Worm (Caenorhabditis elegans) whole organism, L3 larva: ENCODE data around the gene srw-63.

Experiments
- R02D3.7 ChIP-seq: fragments of 150-350 bp; optimal IDR thresholded peaks from 2 replicates; lab custom pipeline; 2014; ENCODE audit warnings: missing biosample characterization, missing genetic modification characterization
- ZK546.5 ChIP-seq: sonication (generic microtip); optimal IDR thresholded peaks from 2 replicates; lab custom pipeline; 2017; ENCODE audit warnings: missing biosample characterization, missing genetic modification characterization
- aly-2 ChIP-seq: fragments of 150-350 bp; optimal IDR thresholded peaks from 2 replicates; lab custom pipeline; 2014; ENCODE audit warnings: missing biosample characterization, missing genetic modification characterization
- ama-1 ChIP-seq: fragments of 150-350 bp; optimal IDR thresholded peaks from 2 replicates; lab custom pipeline; 2018
- ceh-16 ChIP-seq: sonication (generic microtip); optimal IDR thresholded peaks from 2 replicates; lab custom pipeline; 2017; ENCODE audit warnings: missing biosample characterization, missing genetic modification characterization
- ceh-28 ChIP-seq: fragments of 150-350 bp; optimal IDR thresholded peaks from 2 replicates; lab custom pipeline; 2014; ENCODE audit warnings: missing biosample characterization, missing genetic modification reagents, missing genetic modification characterization
- ceh-82 ChIP-seq: fragments of 150-350 bp; optimal IDR thresholded peaks from 2 replicates; lab custom pipeline; 2014; ENCODE audit warnings: missing biosample characterization, missing genetic modification characterization
- ceh-9 ChIP-seq: sonication (generic microtip); optimal IDR thresholded peaks from 2 replicates; lab custom pipeline; 2018; ENCODE audit warnings: missing biosample characterization, missing genetic modification characterization
- daf-12 ChIP-seq: fragments of 150-350 bp; optimal IDR thresholded peaks from 2 replicates; lab custom pipeline; 2014; ENCODE audit warnings: missing biosample characterization, missing genetic modification reagents, missing genetic modification characterization
- egl-27 ChIP-seq: sonication (generic microtip); optimal IDR thresholded peaks from 4 replicates; lab custom pipeline; 2017; ENCODE audit warnings: missing biosample characterization, missing genetic modification reagents, missing genetic modification characterization
- egl-5 ChIP-seq: fragments of 150-350 bp; optimal IDR thresholded peaks from 2 replicates; lab custom pipeline; 2017; ENCODE audit warnings: missing biosample characterization, missing genetic modification reagents, missing genetic modification characterization, inconsistent platforms
- elt-1 ChIP-seq: fragments of 150-350 bp; optimal IDR thresholded peaks from 2 replicates; lab custom pipeline; 2014; ENCODE audit warnings: missing biosample characterization, missing genetic modification characterization
- elt-2 ChIP-seq: sonication (generic microtip); optimal IDR thresholded peaks from 2 replicates; lab custom pipeline; 2016; ENCODE audit warnings: missing genetic modification reagents, mild to moderate bottlenecking, missing genetic modification characterization, missing compliant biosample characterization
- elt-3 ChIP-seq, 3 experiments: fragments of 150-350 bp in 1 of 3; sonication (generic microtip) in 2 of 3; optimal IDR thresholded peaks; 2 replicates in 2 of 3; 4 replicates in 1 of 3; lab custom pipeline; 2014 to 2017; ENCODE audit warnings: missing biosample characterization in 3 of 3, missing genetic modification characterization in 3 of 3
- eor-1 ChIP-seq, 2 experiments: fragments of 150-350 bp; optimal IDR thresholded peaks; 2 replicates each; lab custom pipeline; 2014 to 2018; ENCODE audit warnings: missing biosample characterization in 2 of 2, missing genetic modification characterization in 2 of 2
- fkh-10 ChIP-seq: sonication (generic microtip); optimal IDR thresholded peaks from 2 replicates; lab custom pipeline; 2017; ENCODE audit warnings: missing biosample characterization, missing genetic modification reagents, missing genetic modification characterization
- fkh-2 ChIP-seq: fragments of 150-350 bp; optimal IDR thresholded peaks from 2 replicates; lab custom pipeline; 2014; ENCODE audit warnings: missing biosample characterization, missing genetic modification reagents, missing genetic modification characterization
- fos-1 ChIP-seq: fragments of 150-350 bp; optimal IDR thresholded peaks from 2 replicates; lab custom pipeline; 2014; ENCODE audit warnings: missing biosample characterization, missing genetic modification characterization
- hmg-11 ChIP-seq: sonication (generic microtip); optimal IDR thresholded peaks from 2 replicates; lab custom pipeline; 2016; ENCODE audit warnings: missing genetic modification characterization, missing compliant biosample characterization
- jun-1 ChIP-seq: fragments of 150-350 bp; optimal IDR thresholded peaks from 2 replicates; lab custom pipeline; 2014; ENCODE audit warnings: missing biosample characterization, missing genetic modification reagents, missing genetic modification characterization
- lin-15B ChIP-seq: fragments of 150-350 bp; optimal IDR thresholded peaks from 2 replicates; lab custom pipeline; 2014; ENCODE audit warnings: missing biosample characterization, missing genetic modification characterization
- lin-39 ChIP-seq: fragments of 150-350 bp; optimal IDR thresholded peaks from 2 replicates; lab custom pipeline; 2018; ENCODE audit warnings: missing biosample characterization, missing genetic modification reagents, missing genetic modification characterization
- lsy-12 ChIP-seq: sonication (generic microtip); optimal IDR thresholded peaks from 2 replicates; lab custom pipeline; 2016; ENCODE audit warnings: mild to moderate bottlenecking, missing genetic modification characterization, missing compliant biosample characterization
- mdl-1 ChIP-seq: fragments of 150-350 bp; optimal IDR thresholded peaks from 2 replicates; lab custom pipeline; 2014; ENCODE audit warnings: missing biosample characterization, missing genetic modification characterization
- mml-1 ChIP-seq: fragments of 150-350 bp; sonication (generic microtip); optimal IDR thresholded peaks from 3 replicates; lab custom pipeline; 2014; ENCODE audit warnings: missing biosample characterization, missing genetic modification characterization
- nfya-1 ChIP-seq: sonication (generic microtip); optimal IDR thresholded peaks from 2 replicates; lab custom pipeline; 2017; ENCODE audit warnings: missing genetic modification characterization, mild to moderate bottlenecking, missing compliant biosample characterization, antibody characterized with exemption, moderate library complexity; ENCODE audit not compliant: insufficient read depth
- nhr-11 ChIP-seq: fragments of 150-350 bp; optimal IDR thresholded peaks from 2 replicates; lab custom pipeline; 2014; ENCODE audit warnings: missing biosample characterization, missing genetic modification characterization
- nhr-12 ChIP-seq: fragments of 150-350 bp; optimal IDR thresholded peaks from 2 replicates; lab custom pipeline; 2014; ENCODE audit warnings: missing biosample characterization, missing genetic modification characterization
- nhr-23 ChIP-seq: fragments of 150-350 bp; optimal IDR thresholded peaks from 2 replicates; lab custom pipeline; 2014; ENCODE audit warnings: missing biosample characterization, missing genetic modification reagents, missing genetic modification characterization
- nhr-237 ChIP-seq: fragments of 150-350 bp; optimal IDR thresholded peaks from 2 replicates; lab custom pipeline; 2014; ENCODE audit warnings: missing biosample characterization, missing genetic modification characterization
- nhr-25 ChIP-seq: sonication (generic microtip); optimal IDR thresholded peaks from 2 replicates; lab custom pipeline; 2017; ENCODE audit warnings: missing biosample characterization, missing genetic modification characterization
- nhr-43 ChIP-seq: sonication (generic microtip); optimal IDR thresholded peaks from 2 replicates; lab custom pipeline; 2016; ENCODE audit warnings: mild to moderate bottlenecking, missing genetic modification characterization, missing compliant biosample characterization; ENCODE audit not compliant: poor library complexity, severe bottlenecking
- nhr-67 ChIP-seq: fragments of 150-350 bp; optimal IDR thresholded peaks from 2 replicates; lab custom pipeline; 2014; ENCODE audit warnings: missing biosample characterization, missing genetic modification characterization
- nhr-76 ChIP-seq: fragments of 150-350 bp; sonication (generic microtip); optimal IDR thresholded peaks from 5 replicates; lab custom pipeline; 2014; ENCODE audit warnings: missing biosample characterization, missing genetic modification characterization
- nhr-77 ChIP-seq: fragments of 150-350 bp; optimal IDR thresholded peaks from 2 replicates; lab custom pipeline; 2014; ENCODE audit warnings: missing biosample characterization, missing genetic modification characterization
- pqm-1 ChIP-seq: fragments of 150-350 bp; optimal IDR thresholded peaks from 2 replicates; lab custom pipeline; 2017; ENCODE audit warnings: missing biosample characterization, missing genetic modification characterization, inconsistent platforms
- sea-2 ChIP-seq: fragments of 150-350 bp; sonication (generic microtip); optimal IDR thresholded peaks from 4 replicates; lab custom pipeline; 2014; ENCODE audit warnings: missing biosample characterization, missing genetic modification reagents, missing genetic modification characterization
- skn-1 ChIP-seq: fragments of 150-350 bp; optimal IDR thresholded peaks from 2 replicates; lab custom pipeline; 2014; ENCODE audit warnings: missing biosample characterization, missing genetic modification characterization
- snpc-4 ChIP-seq: fragments of 150-350 bp; optimal IDR thresholded peaks from 2 replicates; lab custom pipeline; 2014; ENCODE audit warnings: missing biosample characterization, missing genetic modification characterization
- tbx-2 ChIP-seq: sonication (generic microtip); optimal IDR thresholded peaks from 2 replicates; lab custom pipeline; 2016; ENCODE audit warnings: mild to moderate bottlenecking, missing genetic modification characterization, missing compliant biosample characterization
- unc-39 ChIP-seq: sonication (generic microtip); optimal IDR thresholded peaks from 4 replicates; lab custom pipeline; 2017; ENCODE audit warnings: missing biosample characterization, missing genetic modification characterization
- unc-62 ChIP-seq: fragments of 150-350 bp; sonication (generic microtip); optimal IDR thresholded peaks from 4 replicates; lab custom pipeline; 2014; ENCODE audit warnings: missing biosample characterization, missing genetic modification reagents, missing genetic modification characterization
- zag-1 ChIP-seq: fragments of 150-350 bp; optimal IDR thresholded peaks from 2 replicates; lab custom pipeline; 2014; ENCODE audit warnings: missing biosample characterization, missing genetic modification characterization
- ztf-11 ChIP-seq: fragments of 150-350 bp; optimal IDR thresholded peaks from 2 replicates; lab custom pipeline; 2014; ENCODE audit warnings: missing biosample characterization, missing genetic modification characterization
- ztf-4 ChIP-seq: fragments of 150-350 bp; optimal IDR thresholded peaks from 2 replicates; lab custom pipeline; 2014; ENCODE audit warnings: missing biosample characterization, missing genetic modification characterization

Gene srw-63

DNA sequence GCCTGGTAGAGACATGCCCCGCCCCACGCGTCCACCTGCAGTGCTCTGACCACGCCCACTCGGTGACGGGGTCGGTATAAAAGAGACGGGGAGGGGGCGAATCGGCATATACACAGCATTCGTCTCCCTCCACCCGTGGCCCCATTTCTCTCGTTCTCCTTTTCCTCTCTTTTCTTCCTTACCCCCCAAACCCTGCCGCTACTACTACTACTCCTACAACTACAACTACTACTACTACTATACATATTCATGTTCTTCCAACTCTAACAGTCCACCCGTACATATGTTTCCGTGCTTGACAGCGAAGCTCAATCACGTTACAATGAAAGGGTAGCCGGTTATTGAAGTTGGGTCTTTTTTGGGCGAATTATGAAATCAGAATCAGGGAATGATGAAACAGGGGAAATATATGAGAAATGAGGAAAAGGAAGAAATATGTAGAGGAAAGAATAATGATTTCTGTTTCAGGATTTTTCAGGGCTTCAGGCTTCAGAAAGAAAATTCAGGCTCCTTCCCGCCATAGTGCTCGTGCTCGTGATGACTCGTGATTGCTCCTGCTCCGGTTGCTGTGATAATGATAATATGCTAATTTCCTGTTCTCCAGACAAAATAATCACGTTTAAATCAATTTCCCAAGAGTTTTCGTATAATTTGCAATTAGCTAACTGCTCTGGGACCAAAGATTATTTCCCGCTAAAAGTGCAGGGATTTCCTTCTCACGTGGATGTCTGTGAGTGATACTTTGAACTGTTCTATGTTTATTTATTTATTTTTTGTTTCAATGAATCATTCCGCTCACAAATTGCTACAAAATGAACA lies 18.2 kb upstream of the srw-63 start (continued):
- TF ChIP-seq ceh-82 (peak; percentile 79), nhr-12 (tag; lab: Kevin White, UChicago) (no peak), jun-1 (tag; lab: Kevin White, UChicago) (no peak), fkh-10 (GFP tag; lab: Kevin White, UChicago) (peak; percentile 57), mdl-1 (peak; percentile 77)

DNA sequence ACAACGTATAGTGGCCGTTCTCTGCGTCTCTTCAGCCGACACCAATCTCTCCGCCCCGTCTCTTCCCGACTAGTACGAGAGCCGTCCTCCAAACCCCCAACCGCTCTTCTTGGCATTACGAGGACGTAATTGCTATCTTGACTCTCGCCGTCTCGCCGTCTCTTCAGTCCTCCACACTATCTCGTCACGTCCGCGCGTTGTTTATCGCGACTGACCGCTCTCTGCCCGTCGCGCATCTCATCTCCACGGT lies 17.7 kb upstream of the srw-63 start:
- TF ChIP-seq sea-2 (peak; percentile 13), tbx-2 (tag; lab: Kevin White, UChicago) (no peak), hmg-11 (tag; lab: Kevin White, UChicago) (peak; percentile 78), elt-2 (tag; lab: Kevin White, UChicago) (peak; percentile 71), snpc-4 (tag; lab: Kevin White, UChicago) (peak; percentile 61), nhr-25 (tag; lab: Kevin White, UChicago) (peak; percentile 38), fkh-2 (peak; percentile 83), ztf-4 (tag; lab: Kevin White, UChicago) (no peak), skn-1 (no peak)
- TF ChIP-seq, all 47 proteins: peak for 6

- TF ChIP-seq nhr-23 (tag; lab: Kevin White, UChicago) (peak; percentile 71), sea-2 (no peak), nhr-43 (tag; lab: Kevin White, UChicago) (peak; percentile 88), zag-1 (peak; percentile 28), ztf-11 (no peak), ceh-9 (peak; percentile 58), nhr-12 (tag; lab: Kevin White, UChicago) (no peak), mml-1 (tag; lab: Kevin White, UChicago) (no peak), nhr-237 (tag; lab: Kevin White, UChicago) (no peak), nfya-1 (peak; percentile 74), skn-1 (peak; percentile 74), elt-1 (tag; lab: Kevin White, UChicago) (peak; percentile 67), jun-1 (tag; lab: Kevin White, UChicago) (peak; percentile 87), ceh-16 (tag; lab: Kevin White, UChicago) (peak; percentile 36), pqm-1 (tag; lab: Kevin White, UChicago) (peak; percentile 32), lsy-12 (tag; lab: Kevin White, UChicago) (peak; percentile 58), egl-27 (no peak), aly-2 (tag; lab: Kevin White, UChicago) (no peak), ceh-82 (peak; percentile 11), fkh-2 (peak; percentile 45), nhr-25 (tag; lab: Kevin White, UChicago) (peak; percentile 62), nhr-76 (tag; lab: Kevin White, UChicago) (no peak), snpc-4 (tag; lab: Kevin White, UChicago) (peak; percentile 48), fos-1 (tag; lab: Kevin White, UChicago) (peak; percentile 29), fkh-10 (GFP tag; lab: Kevin White, UChicago) (peak; percentile 43), egl-5 (tag; lab: Kevin White, UChicago) (peak; percentile 17), nhr-77 (no peak), unc-39 (tag; lab: Kevin White, UChicago) (peak; percentile 2), mdl-1 (peak; percentile 62), elt-3 (tag; optimal IDR thresholded peaks at IDR 0.05; lab: Kevin White, UChicago) (no peak), ZK546.5 (peak; percentile 22), daf-12 (peak; percentile 63), ama-1 (lab: Kevin White, UChicago) (no peak), tbx-2 (tag; lab: Kevin White, UChicago) (peak; percentile 86), lin-39 (peak; percentile 72), eor-1 (tag; optimal IDR thresholded peaks at IDR 0.05; lab: Kevin White, UChicago) (peak in 1 of 2 experiments; percentile 70), ceh-28 (tag; lab: Kevin White, UChicago) (peak; percentile 35), elt-2 (tag; lab: Kevin White, UChicago) (no peak), R02D3.7 (peak; percentile 49), hmg-11 (tag; lab: Kevin White, UChicago) (peak; percentile 43), nhr-67 (tag; lab: Kevin White, UChicago) (no peak), nhr-11 (peak; percentile 60), lin-15B (peak; percentile 88), ztf-4 (tag; lab: Kevin White, UChicago) (peak; percentile 22), unc-62 (GFP tag; lab: Kevin White, UChicago) (peak; percentile 63)
Measured at ce11 chrIV:14032620-14033501, 17.1 kb upstream of the srw-63 start.
